Worm (Caenorhabditis elegans): Measurements from ENCODE around the gene ZC84.7.

DNA sequence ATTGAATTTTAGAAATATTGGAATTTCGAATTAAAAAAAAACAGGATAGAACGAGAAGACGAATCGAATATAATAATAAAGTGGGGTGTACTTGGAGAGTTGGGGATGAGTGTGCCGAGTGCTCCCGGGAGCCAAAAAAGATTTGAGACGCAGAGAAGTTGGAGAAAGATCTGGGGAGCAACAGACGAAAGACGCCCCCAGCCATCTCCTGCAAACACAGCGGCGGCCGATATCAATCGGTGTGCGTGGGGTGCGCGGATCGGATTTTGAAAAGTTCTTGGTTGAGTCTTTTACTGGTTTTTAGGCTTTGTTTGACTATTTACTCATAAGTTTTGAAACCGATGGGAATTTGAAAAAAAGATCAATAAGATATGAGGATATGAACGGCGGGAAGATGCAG lies 32.0 kb upstream of the ZC84.7 start, which contains the start of gene nhl-1:
- no peak for TF ChIP-seq jun-1 (tag; optimal IDR thresholded peaks at IDR 0.05)
- no peak for TF ChIP-seq ZK546.5 (tag; optimal IDR thresholded peaks at IDR 0.05)
- TF ChIP-seq aly-2 (tag; optimal IDR thresholded peaks at IDR 0.05) = no peak
- no peak for TF ChIP-seq tbx-2 (tag; optimal IDR thresholded peaks at IDR 0.05)
- TF ChIP-seq nhr-237 (tag; optimal IDR thresholded peaks at IDR 0.05) = no peak
- no peak for TF ChIP-seq nhr-77 (tag; optimal IDR thresholded peaks at IDR 0.05)
- TF ChIP-seq pha-4 (tag; optimal IDR thresholded peaks at IDR 0.05) = no peak
- TF ChIP-seq egl-5 (tag; optimal IDR thresholded peaks at IDR 0.05) = no peak
- TF ChIP-seq ceh-82 (tag; optimal IDR thresholded peaks at IDR 0.05) = no peak
- no peak for TF ChIP-seq ztf-4 (tag; optimal IDR thresholded peaks at IDR 0.05)
- TF ChIP-seq snpc-4 (tag; optimal IDR thresholded peaks at IDR 0.05) = no peak
- no peak for TF ChIP-seq nhr-11 (tag; optimal IDR thresholded peaks at IDR 0.05)
- no peak for TF ChIP-seq nhr-25 (tag; optimal IDR thresholded peaks at IDR 0.05)
- TF ChIP-seq lin-39 (tag; optimal IDR thresholded peaks at IDR 0.05) = no peak
